Worm (Caenorhabditis elegans): ENCODE results near the gene C13A2.5.

The C13A2.5 gene

ce11 chrV:7231524-7231923 lies 44.1 kb upstream of the C13A2.5 start:
- peak; percentile 95 for TF ChIP-seq aha-1 (tag)
- TF ChIP-seq fos-1 (tag; optimal IDR thresholded peaks at IDR 0.05): no peak

DNA sequence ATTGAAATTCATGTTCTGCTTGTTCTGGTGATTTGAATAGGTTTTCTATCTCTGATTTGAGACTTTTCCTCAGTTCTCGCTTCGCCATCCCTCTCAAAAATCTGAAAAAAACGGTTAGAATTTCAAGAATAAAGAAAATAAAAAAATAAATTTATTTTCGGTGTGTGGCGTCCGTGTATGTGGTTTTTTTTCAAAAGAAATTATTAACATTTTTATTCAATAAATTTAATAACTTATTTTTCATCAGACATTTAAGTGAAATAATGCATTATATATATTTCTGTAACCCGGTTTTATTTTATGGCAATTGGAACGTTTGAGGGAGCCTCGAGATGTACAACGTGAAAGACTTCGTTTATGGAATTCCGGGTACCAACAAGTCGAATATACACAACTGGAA lies 40.9 kb upstream of the C13A2.5 start, which contains the start of gene C05C8.5:
C05C8.5 (minus strand) TSS at position 101 of the 400 bp plus-strand sequence.
- TF ChIP-seq nhr-102 (tag; optimal IDR thresholded peaks at IDR 0.05): no peak
- no peak for TF ChIP-seq dmd-9 (GFP tag; IDR thresholded peaks at IDR 0.05)

DNA sequence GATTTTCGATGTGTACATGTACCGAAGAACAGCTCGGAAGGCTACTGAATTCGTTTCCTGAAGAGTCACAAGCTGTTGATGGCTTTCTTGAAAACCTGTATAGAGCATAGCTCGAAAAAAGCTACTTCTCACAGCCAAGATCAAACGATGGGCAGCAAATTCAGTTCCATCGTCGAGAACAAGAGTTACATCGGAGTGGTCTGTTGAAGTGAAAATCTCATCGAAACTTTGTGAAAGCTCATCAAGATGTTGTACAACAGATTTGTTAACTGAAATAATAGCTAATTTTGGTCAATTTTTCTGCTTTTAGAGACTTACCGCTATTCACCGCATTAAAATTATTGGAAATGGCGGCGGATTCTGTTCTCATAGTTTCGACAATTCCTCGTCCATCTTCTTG lies 38.9 kb upstream of the C13A2.5 start:
- no peak for TF ChIP-seq pha-4 (GFP tag; IDR thresholded peaks at IDR 0.05)
- no peak for TF ChIP-seq pha-4 (tag; optimal IDR thresholded peaks at IDR 0.05)
- peak; percentile 54 for TF ChIP-seq aha-1 (tag)
- TF ChIP-seq lin-13 (GFP tag; optimal IDR thresholded peaks at IDR 0.05): no peak

ce11 chrV:7237094-7237132 lies 38.7 kb upstream of the C13A2.5 start, which contains the start of gene hpo-9:
Gene hpo-9 (minus strand): TSS chrV:7237130.
- TF ChIP-seq nhr-28 (tag; optimal IDR thresholded peaks at IDR 0.05): no peak
- no peak for TF ChIP-seq mep-1 (tag; optimal IDR thresholded peaks at IDR 0.05)
- TF ChIP-seq rbr-2 (tag; optimal IDR thresholded peaks at IDR 0.05): no peak
- no peak for TF ChIP-seq pha-4 (GFP tag; IDR thresholded peaks at IDR 0.05)
- TF ChIP-seq pha-4 (tag; optimal IDR thresholded peaks at IDR 0.05): no peak
- no peak for TF ChIP-seq spr-3 (GFP tag; optimal IDR thresholded peaks at IDR 0.05)
- TF ChIP-seq lsy-2 (tag; optimal IDR thresholded peaks at IDR 0.05): no peak
- TF ChIP-seq ztf-11 (tag; optimal IDR thresholded peaks at IDR 0.05): no peak
- TF ChIP-seq nhr-111 (GFP tag; optimal IDR thresholded peaks at IDR 0.05): no peak
- TF ChIP-seq daf-12 (tag; optimal IDR thresholded peaks at IDR 0.05): no peak
- TF ChIP-seq F49E8.2 (tag; optimal IDR thresholded peaks at IDR 0.05; ENCODE audit: borderline replicate concordance): no peak
- TF ChIP-seq nhr-76 (tag; optimal IDR thresholded peaks at IDR 0.05): no peak
- TF ChIP-seq nhr-6 (tag; optimal IDR thresholded peaks at IDR 0.05): no peak
- no peak for TF ChIP-seq daf-8 (GFP tag; IDR thresholded peaks at IDR 0.05)
- no peak for TF ChIP-seq ctbp-1 (GFP tag; IDR thresholded peaks at IDR 0.05)
- no peak for TF ChIP-seq nhr-11 (tag; optimal IDR thresholded peaks at IDR 0.05)
- TF ChIP-seq snpc-1.2 (GFP tag; IDR thresholded peaks at IDR 0.05): no peak
- no peak for TF ChIP-seq php-3 (GFP tag; IDR thresholded peaks at IDR 0.05)
- TF ChIP-seq dmd-9 (GFP tag; IDR thresholded peaks at IDR 0.05): no peak
- TF ChIP-seq mes-2 (tag; optimal IDR thresholded peaks at IDR 0.05; ENCODE audit: poor library complexity, severe bottlenecking): no peak

DNA sequence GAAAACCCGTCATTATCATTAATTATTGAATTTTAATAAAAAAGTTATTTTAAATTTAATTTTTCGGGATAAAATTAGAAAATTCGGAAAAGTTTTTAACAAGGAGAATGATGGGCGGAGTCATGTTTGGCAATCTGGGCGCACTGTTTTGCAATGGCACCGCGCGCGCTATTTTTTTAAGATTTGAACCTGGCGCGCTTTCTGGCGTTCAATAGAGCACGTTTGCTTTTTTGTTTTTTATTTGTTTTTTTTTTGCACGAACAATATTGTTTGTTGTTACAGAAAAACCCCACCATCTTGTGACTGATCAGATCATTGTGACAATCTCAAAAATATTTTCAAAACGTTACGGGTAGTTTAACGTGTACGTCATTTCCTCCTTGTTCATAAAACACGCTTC lies 38.5 kb upstream of the C13A2.5 start, which contains the start of gene hyls-1:
hyls-1 (plus strand) TSS at position 249 of the 400 bp plus-strand sequence.
- no peak for TF ChIP-seq lin-1 (GFP tag; IDR thresholded peaks at IDR 0.05)
- peak; percentile 93 for TF ChIP-seq dpl-1 (GFP tag; optimal IDR thresholded peaks at IDR 0.05)
- no peak for TF ChIP-seq unc-39 (tag; optimal IDR thresholded peaks at IDR 0.05)
- no peak for TF ChIP-seq Y105C5A.15 (GFP tag; IDR thresholded peaks at IDR 0.05)
- peak; percentile 92 for TF ChIP-seq mes-2 (tag; optimal IDR thresholded peaks at IDR 0.05; ENCODE audit: poor library complexity, severe bottlenecking)
- no peak for TF ChIP-seq nhr-111 (GFP tag; optimal IDR thresholded peaks at IDR 0.05)
- TF ChIP-seq tra-1 (GFP tag; IDR thresholded peaks at IDR 0.05): no peak
- no peak for TF ChIP-seq fos-1 (tag; optimal IDR thresholded peaks at IDR 0.05)
- TF ChIP-seq ceh-44 (GFP tag; IDR thresholded peaks at IDR 0.05): no peak
- TF ChIP-seq hmg-1.1 (GFP tag; IDR thresholded peaks at IDR 0.05): peak; percentile 77
- TF ChIP-seq hif-1 (tag; optimal IDR thresholded peaks at IDR 0.05): peak in 1 of 2 experiments; percentile 84
- peak; percentile 97 for TF ChIP-seq lin-38 (GFP tag; IDR thresholded peaks at IDR 0.05)
- no peak for TF ChIP-seq set-16 (GFP tag; IDR thresholded peaks at IDR 0.05)
- no peak for TF ChIP-seq ces-1 (GFP tag; optimal IDR thresholded peaks at IDR 0.05)
- TF ChIP-seq F44E2.7 (GFP tag; IDR thresholded peaks at IDR 0.05): no peak
- TF ChIP-seq aly-2 (tag; optimal IDR thresholded peaks at IDR 0.05): no peak
- TF ChIP-seq zfp-2 (tag; optimal IDR thresholded peaks at IDR 0.05): peak; percentile 27
- TF ChIP-seq pha-4 (GFP tag; IDR thresholded peaks at IDR 0.05): no peak
- TF ChIP-seq pha-4 (tag; optimal IDR thresholded peaks at IDR 0.05): peak; percentile 75
- TF ChIP-seq hlh-30 (tag; optimal IDR thresholded peaks at IDR 0.05; ENCODE audit: insufficient read depth): peak; percentile 85
- peak in 1 of 2 experiments; percentile 92 for TF ChIP-seq unc-62 (GFP tag; optimal IDR thresholded peaks at IDR 0.05 in 1 of 2)
- TF ChIP-seq unc-62 (tag; optimal IDR thresholded peaks at IDR 0.05): no peak
- TF ChIP-seq ceh-32 (tag; optimal IDR thresholded peaks at IDR 0.05; ENCODE audit: poor library complexity): no peak
- TF ChIP-seq ceh-28 (tag; optimal IDR thresholded peaks at IDR 0.05): no peak
- TF ChIP-seq nhr-6 (tag; optimal IDR thresholded peaks at IDR 0.05): peak; percentile 84
- TF ChIP-seq rbr-2 (tag; optimal IDR thresholded peaks at IDR 0.05): peak; percentile 81
- no peak for TF ChIP-seq daf-8 (GFP tag; IDR thresholded peaks at IDR 0.05)
- 0 out of 2 replicates have a peak, but pooled peaks have one; percentile 37 for TF ChIP-seq zfp-3 (GFP tag; conservative IDR thresholded peaks at IDR 0.05)
- TF ChIP-seq unc-130 (GFP tag; optimal IDR thresholded peaks at IDR 0.05): peak; percentile 50
